Fruit fly (Drosophila melanogaster) whole organism, embryonic: ENCODE data around the gene CG31515.

Source experiments
- Asciz ChIP-seq: fragments of 200-800 bp; sonication (Bioruptor generic); optimal IDR thresholded peaks from 2 replicates; lab custom pipeline; 2017; ENCODE audit warnings: missing biosample characterization, mild to moderate bottlenecking, missing genetic modification characterization, missing genetic modification reagents
- CG13296 ChIP-seq: fragments of 200-800 bp; sonication (Bioruptor generic); optimal IDR thresholded peaks from 3 replicates; lab custom pipeline; 2018; ENCODE audit warnings: missing biosample characterization, mild to moderate bottlenecking, missing genetic modification characterization
- CG6813 ChIP-seq: fragments of 200-800 bp; sonication (Bioruptor generic); optimal IDR thresholded peaks from 2 replicates; lab custom pipeline; 2017; ENCODE audit warnings: missing biosample characterization, missing genetic modification characterization, mild to moderate bottlenecking, moderate library complexity, missing genetic modification reagents
- NfI ChIP-seq: fragments of 200-800 bp; sonication (Bioruptor generic); optimal IDR thresholded peaks from 3 replicates; lab custom pipeline; 2018; ENCODE audit warnings: missing biosample characterization, mild to moderate bottlenecking, missing genetic modification characterization, moderate library complexity
- Oli ChIP-seq: fragments of 200-800 bp; sonication (Bioruptor generic); optimal IDR thresholded peaks from 2 replicates; lab custom pipeline; 2018; ENCODE audit warnings: missing biosample characterization, mild to moderate bottlenecking, missing genetic modification characterization, moderate library complexity
- Sin3A ChIP-seq: fragments of >200 bp; optimal IDR thresholded peaks from 2 replicates; lab custom pipeline; 2018
- ap ChIP-seq: fragments of 200-800 bp; sonication (Bioruptor generic); IDR thresholded peaks from 2 replicates; pipeline ENCODE4 v1.3.6; 2022; ENCODE audit warnings: missing biosample characterization, missing genetic modification characterization
- ara ChIP-seq: fragments of 200-800 bp; sonication (Bioruptor generic); IDR thresholded peaks from 2 replicates; pipeline ENCODE4 v1.3.6; 2022; ENCODE audit warnings: missing biosample characterization, missing genetic modification characterization
- cato ChIP-seq: fragments of 200-800 bp; sonication (Bioruptor generic); optimal IDR thresholded peaks from 2 replicates; lab custom pipeline; 2016; ENCODE audit warnings: missing biosample characterization, missing genetic modification characterization, borderline replicate concordance
- slp2 ChIP-seq: fragments of 200-800 bp; sonication (Bioruptor generic); optimal IDR thresholded peaks from 2 replicates; lab custom pipeline; 2016; ENCODE audit warnings: missing biosample characterization, missing genetic modification characterization

- TF ChIP-seq Oli (tag; lab: Kevin White, UChicago) (no peak), slp2 (GFP tag; lab: Kevin White, UChicago) (no peak), cato (GFP tag; lab: Kevin White, UChicago) (no peak), NfI (no peak), CG6813 (GFP tag; lab: Kevin White, UChicago) (no peak), ara (GFP tag; lab: Robert Waterston, UW) (no peak), Asciz (GFP tag; lab: Kevin White, UChicago) (no peak), Sin3A (lab: Kevin White, UChicago) (no peak), ap (GFP tag; lab: Robert Waterston, UW) (no peak), CG13296 (no peak)
These were observed 15.3 kb downstream of the CG31515 start, which contains the start of gene CG42828 for dm6 chr3R:23373403-23373802.
